Fruit fly (Drosophila melanogaster): Measurements from ENCODE around the gene Fhos.

- TF ChIP-seq psq (optimal IDR thresholded peaks at IDR 0.05) (no peak), ttk (optimal IDR thresholded peaks at IDR 0.05) (no peak), h (optimal IDR thresholded peaks at IDR 0.05) (no peak)
Observed at dm6 chr3L:8703707-8704236, 49.6 kb upstream of the Fhos start.

Data from Kc167 (cell line).